Fruit fly (Drosophila melanogaster): ENCODE measurements around the gene CG15545.

- no peak for TF ChIP-seq ap (GFP tag; IDR thresholded peaks at IDR 0.05)
- TF ChIP-seq sna (GFP tag; IDR thresholded peaks at IDR 0.05; ENCODE audit: partially characterized antibody): no peak
- no peak for TF ChIP-seq prd (optimal IDR thresholded peaks at IDR 0.05)
- TF ChIP-seq prd (GFP tag; IDR thresholded peaks at IDR 0.05): no peak
- no peak for TF ChIP-seq pfk (GFP tag; optimal IDR thresholded peaks at IDR 0.05)
Observed at dm6 chr3R:30893738-30894137, 21.6 kb upstream of the CG15545 start, which contains the start of gene Cyp4c3.
